Worm (Caenorhabditis elegans): ENCODE results near the gene Y44A6D.6.
A peak's percentile ranks its signal among the peaks of the same experiment; 100 is the strongest.

- TF ChIP-seq pha-4 (tag; optimal IDR thresholded peaks at IDR 0.05), result no peak
- TF ChIP-seq ztf-4 (tag; optimal IDR thresholded peaks at IDR 0.05), result no peak
- no peak for TF ChIP-seq skn-1 (tag; optimal IDR thresholded peaks at IDR 0.05)
- TF ChIP-seq unc-62 (GFP tag; optimal IDR thresholded peaks at IDR 0.05), result no peak
- no peak for TF ChIP-seq ceh-82 (tag; optimal IDR thresholded peaks at IDR 0.05)
- peak; percentile 34 for TF ChIP-seq lin-15B (tag; optimal IDR thresholded peaks at IDR 0.05)
- no peak for TF ChIP-seq nhr-67 (tag; optimal IDR thresholded peaks at IDR 0.05)
- no peak for TF ChIP-seq mdl-1 (tag; optimal IDR thresholded peaks at IDR 0.05)
- no peak for TF ChIP-seq fkh-10 (GFP tag; optimal IDR thresholded peaks at IDR 0.05)
These were observed 30.6 kb downstream of the Y44A6D.6 start, which contains the start of gene mrps-12 for ce11 chrV:20837765-20838164.

All from whole organism, L3 larva.